Worm (Caenorhabditis elegans) whole organism, early embryonic: ENCODE measurements around the gene irld-22.

ENCODE experiments used
- B0310.2 ChIP-seq: sonication (generic microtip); optimal IDR thresholded peaks from 2 replicates; lab custom pipeline; 2016; ENCODE audit warnings: mild to moderate bottlenecking, missing genetic modification characterization, missing compliant biosample characterization
- F13C5.2 ChIP-seq: sonication (generic microtip); optimal IDR thresholded peaks from 2 replicates; lab custom pipeline; 2017; ENCODE audit warnings: mild to moderate bottlenecking, missing genetic modification characterization, inconsistent platforms, missing compliant biosample characterization
- ama-1 ChIP-seq: fragments of 150-350 bp; optimal IDR thresholded peaks from 2 replicates; lab custom pipeline; 2014
- flt-1 ChIP-seq: fragments of 200-800 bp; sonication (Bioruptor generic); IDR thresholded peaks from 2 replicates; pipeline ENCODE4 v1.3.6; 2022; ENCODE audit warnings: missing genetic modification characterization, missing compliant biosample characterization
- sea-1 ChIP-seq: fragments of 200-800 bp; sonication (Bioruptor generic); conservative IDR thresholded peaks from 2 replicates; pipeline ENCODE4 v1.3.6; 2022; ENCODE audit warnings: missing genetic modification characterization, missing compliant biosample characterization

ce11 chrV:3854847-3855246 lies 45.2 kb downstream of the irld-22 start, which contains the start of gene nhr-186:
- TF ChIP-seq sea-1 (GFP tag; lab: Robert Waterston, UW) = no peak
- no peak for TF ChIP-seq B0310.2 (tag; lab: Kevin White, UChicago)
- no peak for TF ChIP-seq ama-1 (lab: Kevin White, UChicago)
- no peak for TF ChIP-seq F13C5.2 (tag; lab: Kevin White, UChicago)
- no peak for TF ChIP-seq flt-1 (GFP tag; lab: Robert Waterston, UW)
